Worm (Caenorhabditis elegans): ENCODE results near the gene T08D10.5.

The T08D10.5 gene

DNA sequence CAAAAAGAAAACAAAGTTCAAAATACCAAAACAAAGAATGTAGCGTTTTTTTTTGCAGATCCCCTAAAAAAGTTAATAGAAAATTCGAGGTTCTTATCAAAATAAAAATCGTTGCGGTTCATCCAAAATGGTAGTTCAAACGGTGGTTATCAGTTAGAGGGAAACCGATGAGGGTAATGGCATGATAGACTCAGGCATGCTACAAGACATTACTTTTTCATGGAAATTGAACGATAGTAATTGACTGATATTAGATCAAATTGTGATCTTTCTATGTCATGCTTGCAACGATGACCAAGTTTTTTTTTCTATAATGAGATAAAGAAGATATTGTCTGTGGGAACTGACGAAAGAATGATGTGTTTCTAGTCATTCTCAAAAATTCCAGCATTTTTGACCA is 7.2 kb downstream of the T08D10.5 start:
- TF ChIP-seq ces-1 (GFP tag; optimal IDR thresholded peaks at IDR 0.05) = no peak
- TF ChIP-seq nhr-237 (tag; optimal IDR thresholded peaks at IDR 0.05) = no peak

- TF ChIP-seq nhr-28 (tag; optimal IDR thresholded peaks at IDR 0.05) = no peak
- TF ChIP-seq hlh-1 (tag; optimal IDR thresholded peaks at IDR 0.05) = no peak
- TF ChIP-seq sptf-1 (tag; optimal IDR thresholded peaks at IDR 0.05) = no peak
- no peak for TF ChIP-seq elt-1 (tag; optimal IDR thresholded peaks at IDR 0.05; ENCODE audit: borderline replicate concordance, insufficient read depth)
- no peak for TF ChIP-seq lin-13 (tag; optimal IDR thresholded peaks at IDR 0.05)
- TF ChIP-seq unc-39 (tag; optimal IDR thresholded peaks at IDR 0.05) = no peak
- TF ChIP-seq zip-8 (tag; optimal IDR thresholded peaks at IDR 0.05) = no peak
- no peak for TF ChIP-seq ceh-83 (GFP tag; optimal IDR thresholded peaks at IDR 0.05)
- no peak for TF ChIP-seq sem-2 (GFP tag; optimal IDR thresholded peaks at IDR 0.05)
- no peak for TF ChIP-seq ceh-43 (GFP tag; optimal IDR thresholded peaks at IDR 0.05)
- no peak for TF ChIP-seq elt-3 (tag; optimal IDR thresholded peaks at IDR 0.05)
- TF ChIP-seq mab-5 (tag; optimal IDR thresholded peaks at IDR 0.05) = no peak
- TF ChIP-seq mep-1 (tag; optimal IDR thresholded peaks at IDR 0.05) = no peak
These were observed 7.8 kb downstream of the T08D10.5 start for ce11 chrX:11965163-11965562.

DNA sequence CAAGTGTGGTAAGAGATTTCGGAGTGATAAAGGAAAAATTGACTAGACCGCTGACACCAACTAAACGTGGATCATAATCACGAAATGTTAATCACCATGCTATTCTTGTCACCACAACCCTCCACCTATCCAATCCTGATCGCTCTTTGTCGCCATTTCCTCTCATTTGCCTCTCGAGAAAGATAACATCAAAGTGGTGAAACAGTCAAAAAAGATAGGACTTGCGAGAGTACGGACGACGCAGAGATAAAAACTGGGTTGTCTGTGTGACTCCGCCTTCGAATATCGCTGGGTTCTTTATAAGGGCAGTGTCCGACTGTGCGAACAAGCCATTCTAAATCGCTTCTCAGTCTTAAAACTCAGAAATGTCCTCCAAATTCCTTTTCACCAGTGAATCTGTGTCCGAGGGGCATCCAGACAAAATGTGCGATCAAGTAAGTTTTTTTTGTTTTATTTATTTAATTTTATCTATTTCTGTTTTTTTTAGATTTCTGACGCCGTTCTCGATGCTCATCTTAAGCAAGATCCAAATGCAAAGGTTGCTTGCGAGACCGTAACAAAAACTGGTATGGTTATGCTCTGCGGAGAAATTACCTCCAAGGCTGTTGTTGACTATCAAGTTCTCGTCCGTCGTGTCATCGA is 8.4 kb downstream of the T08D10.5 start, which contains the start of gene sams-1:
sams-1 (plus strand) TSS at position 300 of the 642 bp plus-strand sequence.
- TF ChIP-seq mep-1 (tag; optimal IDR thresholded peaks at IDR 0.05) (no peak), elt-1 (tag; optimal IDR thresholded peaks at IDR 0.05; ENCODE audit: borderline replicate concordance, insufficient read depth) (peak; percentile 75)

DNA sequence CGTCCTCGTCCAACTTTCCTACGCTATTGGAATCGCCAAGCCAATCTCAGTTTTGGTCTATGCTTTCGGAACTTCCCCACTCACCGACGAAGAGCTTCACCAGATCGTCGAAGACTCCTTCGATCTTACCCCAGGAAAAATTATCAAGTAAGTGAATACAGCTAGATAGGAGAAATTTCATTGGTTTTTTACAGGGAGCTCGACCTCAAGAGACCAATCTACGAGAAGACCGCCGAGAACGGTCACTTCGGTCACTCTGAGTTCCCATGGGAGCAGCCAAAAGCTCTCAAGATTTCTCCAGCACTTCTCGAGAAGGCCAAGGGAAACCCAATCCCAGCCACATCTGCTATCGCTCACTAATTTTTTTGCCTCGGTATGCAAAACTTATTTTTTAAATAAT is 9.7 kb downstream of the T08D10.5 start:
- TF ChIP-seq unc-120 (tag; optimal IDR thresholded peaks at IDR 0.05; ENCODE audit: poor library complexity, severe bottlenecking) (no peak), sem-2 (GFP tag; optimal IDR thresholded peaks at IDR 0.05) (no peak), hlh-1 (tag; optimal IDR thresholded peaks at IDR 0.05) (no peak), flh-1 (GFP tag; optimal IDR thresholded peaks at IDR 0.05) (no peak), drap-1 (GFP tag; optimal IDR thresholded peaks at IDR 0.05) (no peak), snpc-4 (tag; optimal IDR thresholded peaks at IDR 0.05) (no peak), lin-32 (GFP tag; optimal IDR thresholded peaks at IDR 0.05) (no peak), elt-3 (tag; optimal IDR thresholded peaks at IDR 0.05) (no peak), elt-1 (tag; optimal IDR thresholded peaks at IDR 0.05; ENCODE audit: borderline replicate concordance, insufficient read depth) (no peak), unc-62 (GFP tag; optimal IDR thresholded peaks at IDR 0.05) (no peak), ztf-11 (tag; optimal IDR thresholded peaks at IDR 0.05) (no peak), nhr-28 (tag; optimal IDR thresholded peaks at IDR 0.05) (no peak), lsy-2 (tag; optimal IDR thresholded peaks at IDR 0.05) (no peak)

DNA sequence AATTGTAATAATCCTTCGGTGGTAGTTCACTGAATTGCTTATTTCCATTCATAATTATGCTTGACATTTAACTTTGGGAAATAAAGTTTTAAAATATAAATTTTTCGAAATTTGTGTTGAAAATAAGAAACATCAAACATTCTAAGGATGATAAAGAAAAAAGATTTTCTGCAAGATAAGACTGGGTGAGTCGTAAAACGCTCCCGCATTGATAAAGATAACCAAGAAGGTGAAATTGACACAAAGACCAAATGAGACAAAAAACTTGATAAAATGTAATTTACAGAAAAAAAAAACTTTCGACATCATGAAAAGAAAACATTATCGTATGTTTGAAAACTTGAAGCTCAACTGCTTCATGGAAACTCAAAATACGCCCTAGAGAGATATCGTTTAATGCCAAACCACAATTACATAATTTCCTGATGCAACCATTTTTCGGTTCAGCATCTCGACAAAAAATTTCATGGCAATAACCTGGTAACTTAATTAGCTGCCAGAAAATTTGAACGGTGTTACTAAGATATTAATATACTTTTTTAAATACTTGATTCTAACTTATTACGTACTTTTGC is 10.8 kb downstream of the T08D10.5 start:
- TF ChIP-seq ceh-83 (GFP tag; optimal IDR thresholded peaks at IDR 0.05) = no peak
- TF ChIP-seq nhr-28 (tag; optimal IDR thresholded peaks at IDR 0.05) = no peak
- no peak for TF ChIP-seq nhr-76 (tag; optimal IDR thresholded peaks at IDR 0.05)
- TF ChIP-seq cnd-1 (tag; optimal IDR thresholded peaks at IDR 0.05) = no peak
- TF ChIP-seq tbx-8 (GFP tag; optimal IDR thresholded peaks at IDR 0.05) = no peak
- no peak for TF ChIP-seq nhr-12 (tag; optimal IDR thresholded peaks at IDR 0.05)

- TF ChIP-seq nhr-28 (tag; optimal IDR thresholded peaks at IDR 0.05) (no peak), ces-1 (GFP tag; optimal IDR thresholded peaks at IDR 0.05) (no peak), elt-1 (tag; optimal IDR thresholded peaks at IDR 0.05; ENCODE audit: borderline replicate concordance, insufficient read depth) (no peak)
These were observed 11.7 kb downstream of the T08D10.5 start for ce11 chrX:11969085-11969484.

- TF ChIP-seq lsy-2 (tag; optimal IDR thresholded peaks at IDR 0.05) (no peak), cnd-1 (tag; optimal IDR thresholded peaks at IDR 0.05) (no peak), hlh-1 (tag; optimal IDR thresholded peaks at IDR 0.05) (no peak), ham-2 (GFP tag; optimal IDR thresholded peaks at IDR 0.05) (no peak), mab-5 (tag; optimal IDR thresholded peaks at IDR 0.05) (no peak), nhr-12 (tag; optimal IDR thresholded peaks at IDR 0.05) (no peak)
These were observed 12.2 kb downstream of the T08D10.5 start for ce11 chrX:11969554-11969953.
